Fruit fly (Drosophila melanogaster) whole organism, adult: ENCODE measurements around the gene nullo.

Source experiments
- CG11617 ChIP-seq: fragments of 200-800 bp; sonication (Bioruptor generic); optimal IDR thresholded peaks from 2 replicates; lab custom pipeline; 2017; ENCODE audit warnings: mild to moderate bottlenecking, missing biosample characterization, missing genetic modification reagents, missing genetic modification characterization
- CG12768 ChIP-seq: fragments of 200-800 bp; sonication (Bioruptor generic); optimal IDR thresholded peaks from 2 replicates; lab custom pipeline; 2017; ENCODE audit warnings: missing biosample characterization, missing genetic modification characterization, mild to moderate bottlenecking, moderate library complexity, missing genetic modification reagents
- CG14711 ChIP-seq: fragments of 200-800 bp; sonication (Bioruptor generic); optimal IDR thresholded peaks from 2 replicates; lab custom pipeline; 2018; ENCODE audit warnings: missing biosample characterization, mild to moderate bottlenecking, missing genetic modification characterization, moderate library complexity
- CG1620 ChIP-seq: fragments of 200-800 bp; sonication (Bioruptor generic); optimal IDR thresholded peaks from 2 replicates; lab custom pipeline; 2016; ENCODE audit warnings: missing biosample characterization, missing genetic modification characterization
- CG33017 ChIP-seq: fragments of 200-800 bp; sonication (Bioruptor generic); optimal IDR thresholded peaks from 2 replicates; lab custom pipeline; 2018; ENCODE audit warnings: missing biosample characterization, mild to moderate bottlenecking, missing genetic modification characterization, moderate library complexity
- CG5204 ChIP-seq: fragments of 200-800 bp; sonication (Bioruptor generic); optimal IDR thresholded peaks from 2 replicates; lab custom pipeline; 2016; ENCODE audit warnings: missing biosample characterization, missing genetic modification characterization
- CG7045 ChIP-seq: fragments of 200-800 bp; sonication (Bioruptor generic); optimal IDR thresholded peaks from 2 replicates; lab custom pipeline; 2017; ENCODE audit warnings: missing biosample characterization, mild to moderate bottlenecking, missing genetic modification characterization
- CG7101 ChIP-seq: fragments of 200-800 bp; sonication (Bioruptor generic); optimal IDR thresholded peaks from 2 replicates; lab custom pipeline; 2018; ENCODE audit warnings: missing biosample characterization, mild to moderate bottlenecking, missing genetic modification characterization, moderate library complexity
- Clk ChIP-seq: fragments of 200-800 bp; sonication (Bioruptor generic); optimal IDR thresholded peaks from 2 replicates; lab custom pipeline; 2017; ENCODE audit warnings: missing biosample characterization, missing genetic modification characterization
- Crg-1 ChIP-seq: fragments of 200-800 bp; sonication (Bioruptor generic); optimal IDR thresholded peaks from 2 replicates; lab custom pipeline; 2016; ENCODE audit warnings: missing biosample characterization, missing genetic modification characterization
- Hr96 ChIP-seq: fragments of 200-800 bp; sonication (Bioruptor generic); optimal IDR thresholded peaks from 2 replicates; lab custom pipeline; 2016; ENCODE audit warnings: missing biosample characterization, missing genetic modification characterization
- Mnt ChIP-seq: fragments of 200-800 bp; sonication (Bioruptor generic); optimal IDR thresholded peaks from 2 replicates; lab custom pipeline; 2016; ENCODE audit warnings: missing biosample characterization, mild to moderate bottlenecking, missing genetic modification characterization
- bab1 ChIP-seq: fragments of 200-800 bp; sonication (Bioruptor generic); optimal IDR thresholded peaks from 3 replicates; lab custom pipeline; 2019; ENCODE audit warnings: missing biosample characterization, mild to moderate bottlenecking, missing genetic modification characterization, moderate library complexity
- cic ChIP-seq: fragments of 200-800 bp; sonication (Bioruptor generic); optimal IDR thresholded peaks from 2 replicates; lab custom pipeline; 2017; ENCODE audit warnings: missing biosample characterization, mild to moderate bottlenecking, missing genetic modification characterization, moderate library complexity
- cnc ChIP-seq, 2 experiments: fragments of >200 bp; optimal IDR thresholded peaks; 2 replicates each; lab custom pipeline; 2017
- kay ChIP-seq: fragments of 200-800 bp; sonication (Bioruptor generic); peaks from one replicate; lab custom pipeline; 2016; ENCODE audit warnings: missing biosample characterization, missing genetic modification characterization, borderline replicate concordance
- ovo ChIP-seq: fragments of 200-800 bp; sonication (Bioruptor generic); optimal IDR thresholded peaks from 2 replicates; lab custom pipeline; 2016; ENCODE audit warnings: missing biosample characterization, missing genetic modification characterization
- pad ChIP-seq: fragments of 200-800 bp; sonication (Bioruptor generic); optimal IDR thresholded peaks from 3 replicates; lab custom pipeline; 2017; ENCODE audit warnings: missing biosample characterization, missing genetic modification characterization, mild to moderate bottlenecking, moderate library complexity, missing genetic modification reagents
- tj ChIP-seq: fragments of 200-800 bp; sonication (Bioruptor generic); optimal IDR thresholded peaks from 3 replicates; lab custom pipeline; 2017; ENCODE audit warnings: missing biosample characterization, mild to moderate bottlenecking, missing genetic modification characterization, moderate library complexity
- toe ChIP-seq: fragments of 200-800 bp; sonication (Bioruptor generic); optimal IDR thresholded peaks from 2 replicates; lab custom pipeline; 2016; ENCODE audit warnings: missing biosample characterization, missing genetic modification characterization

Gene nullo

dm6 chrX:7094169-7094568 is 44.9 kb downstream of the nullo start:
- TF ChIP-seq CG5204 (GFP tag; lab: Kevin White, UChicago) (no peak), CG33017 (tag; lab: Kevin White, UChicago) (no peak), CG11617 (no peak), CG14711 (tag; lab: Kevin White, UChicago) (no peak), CG12768 (GFP tag; lab: Kevin White, UChicago) (no peak), Mnt (GFP tag; lab: Kevin White, UChicago) (no peak), cic (GFP tag; lab: Kevin White, UChicago) (no peak), bab1 (no peak), Clk (no peak)

DNA sequence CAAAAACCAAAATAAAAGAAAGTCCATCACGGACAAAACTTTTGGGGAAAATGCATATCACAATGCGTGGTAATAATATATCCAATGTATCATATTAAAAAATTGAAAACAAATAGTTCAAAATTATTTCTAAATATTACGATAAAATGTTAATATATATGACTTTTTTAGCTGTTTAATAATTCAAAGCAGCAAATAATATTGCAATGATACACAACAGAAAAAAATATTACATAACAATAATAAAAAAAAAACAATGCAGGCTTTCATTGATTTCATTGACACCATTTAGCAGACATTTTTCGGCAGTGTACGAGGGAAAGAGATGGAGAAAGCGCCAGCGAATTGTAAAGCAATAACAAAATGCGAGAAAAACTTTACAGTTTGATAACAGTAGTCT is 45.6 kb downstream of the nullo start:
- TF ChIP-seq tj (GFP tag; lab: Kevin White, UChicago) (no peak), Clk (no peak), Crg-1 (GFP tag; lab: Kevin White, UChicago) (no peak), CG14711 (tag; lab: Kevin White, UChicago) (no peak), CG7045 (no peak)

DNA sequence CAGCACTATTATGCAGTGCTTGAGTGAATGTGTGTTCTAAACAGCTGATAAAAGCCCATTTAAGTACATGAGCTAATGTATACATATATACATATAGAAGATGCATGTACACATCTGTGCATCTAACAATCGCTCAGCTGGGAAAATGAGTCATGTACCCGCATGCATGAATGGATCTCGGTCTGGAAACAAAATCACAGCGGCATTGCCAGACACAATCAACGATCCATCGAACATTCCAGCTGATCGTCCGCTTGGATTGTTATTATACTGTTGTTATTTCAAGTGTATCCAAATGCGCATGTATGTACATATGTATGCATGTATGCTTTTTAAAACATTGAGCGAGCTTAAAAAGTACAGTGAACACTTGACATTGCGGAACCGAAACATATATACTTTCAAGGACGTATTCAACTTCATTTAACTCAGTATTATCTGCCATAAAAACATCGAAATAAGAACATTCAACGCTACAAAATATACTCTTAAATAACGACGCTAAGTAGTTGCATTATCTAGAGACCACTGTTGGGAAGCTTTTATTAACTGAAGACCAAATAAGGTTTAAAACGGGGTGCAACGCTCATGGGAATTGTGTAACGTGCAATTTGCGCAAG is 46.1 kb downstream of the nullo start:
- TF ChIP-seq Mnt (GFP tag; lab: Kevin White, UChicago) (peak; percentile 52), Hr96 (GFP tag; lab: Kevin White, UChicago) (no peak), cic (GFP tag; lab: Kevin White, UChicago) (peak; percentile 64), CG5204 (GFP tag; lab: Kevin White, UChicago) (peak; percentile 83), CG12768 (GFP tag; lab: Kevin White, UChicago) (peak; percentile 85), pad (GFP tag; lab: Kevin White, UChicago) (peak; percentile 79), toe (GFP tag; lab: Kevin White, UChicago) (peak; percentile 75), CG33017 (tag; lab: Kevin White, UChicago) (peak; percentile 93), tj (GFP tag; lab: Kevin White, UChicago) (peak; percentile 63), ovo (GFP tag; lab: Kevin White, UChicago) (peak; percentile 42), CG14711 (tag; lab: Kevin White, UChicago) (peak; percentile 87), Clk (peak; percentile 42), cnc (optimal IDR thresholded peaks at IDR 0.05; lab: Kevin White, UChicago) (no peak), CG7045 (peak; percentile 83), kay (peak; percentile 92), CG7101 (tag; lab: Kevin White, UChicago) (peak; percentile 90), bab1 (peak; percentile 98), CG11617 (peak; percentile 70), Crg-1 (GFP tag; lab: Kevin White, UChicago) (peak; percentile 80), CG1620 (GFP tag; lab: Kevin White, UChicago) (peak; percentile 93)

DNA sequence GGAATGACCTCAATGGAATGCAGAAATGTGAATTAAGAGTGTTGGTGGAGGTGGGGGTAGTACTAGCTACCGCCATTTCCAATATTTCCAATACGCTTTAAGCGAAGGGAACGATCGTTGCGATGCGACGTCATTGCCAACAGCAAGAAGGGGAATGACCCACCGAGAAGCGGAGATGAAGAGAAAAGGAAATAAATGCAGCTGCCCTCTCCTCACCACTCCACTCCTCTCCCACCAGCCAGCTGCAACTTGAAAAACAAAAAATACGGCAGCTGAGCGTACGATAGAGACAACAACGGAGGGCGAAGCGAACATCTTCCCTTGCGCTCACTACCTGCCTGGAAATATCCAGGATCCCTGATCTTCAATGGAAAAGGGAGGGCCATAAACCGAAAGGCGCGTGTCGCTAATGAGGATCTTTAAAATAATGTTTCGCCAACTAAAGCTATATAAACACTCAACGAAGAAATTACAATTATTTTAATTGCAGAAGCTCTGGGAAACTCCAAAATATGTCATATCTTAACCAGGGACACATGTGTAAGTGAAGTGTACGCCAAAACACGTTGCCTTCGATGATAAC is 46.7 kb downstream of the nullo start:
- TF ChIP-seq kay = no peak
- no peak for TF ChIP-seq CG11617
- TF ChIP-seq cnc (optimal IDR thresholded peaks at IDR 0.05; lab: Kevin White, UChicago) = no peak
- TF ChIP-seq CG33017 (tag; lab: Kevin White, UChicago) = no peak
- TF ChIP-seq Mnt (GFP tag; lab: Kevin White, UChicago) = no peak
- no peak for TF ChIP-seq Hr96 (GFP tag; lab: Kevin White, UChicago)
- TF ChIP-seq CG5204 (GFP tag; lab: Kevin White, UChicago) = no peak
- TF ChIP-seq CG1620 (GFP tag; lab: Kevin White, UChicago) = no peak
- TF ChIP-seq Clk = no peak
- TF ChIP-seq ovo (GFP tag; lab: Kevin White, UChicago) = no peak
- TF ChIP-seq toe (GFP tag; lab: Kevin White, UChicago) = no peak
- TF ChIP-seq CG12768 (GFP tag; lab: Kevin White, UChicago) = no peak
- no peak for TF ChIP-seq Crg-1 (GFP tag; lab: Kevin White, UChicago)

- TF ChIP-seq Crg-1 (GFP tag; lab: Kevin White, UChicago) (no peak), CG7045 (peak; percentile 34), CG33017 (tag; lab: Kevin White, UChicago) (peak; percentile 61), CG11617 (peak; percentile 59), Mnt (GFP tag; lab: Kevin White, UChicago) (no peak), ovo (GFP tag; lab: Kevin White, UChicago) (no peak), cic (GFP tag; lab: Kevin White, UChicago) (no peak), CG14711 (tag; lab: Kevin White, UChicago) (peak; percentile 63), CG1620 (GFP tag; lab: Kevin White, UChicago) (peak; percentile 14), CG7101 (tag; lab: Kevin White, UChicago) (peak; percentile 78), CG12768 (GFP tag; lab: Kevin White, UChicago) (peak; percentile 57), toe (GFP tag; lab: Kevin White, UChicago) (no peak), cnc (optimal IDR thresholded peaks at IDR 0.05; lab: Kevin White, UChicago) (no peak), Clk (no peak), kay (no peak), pad (GFP tag; lab: Kevin White, UChicago) (peak; percentile 51), tj (GFP tag; lab: Kevin White, UChicago) (peak; percentile 74), bab1 (peak; percentile 92), CG5204 (GFP tag; lab: Kevin White, UChicago) (no peak), Hr96 (GFP tag; lab: Kevin White, UChicago) (peak; percentile 67)
These were observed 47.3 kb downstream of the nullo start for dm6 chrX:7096495-7096995.
